Worm (Caenorhabditis elegans): ENCODE measurements around the gene Y53C12A.7.

Gene Y53C12A.7

ce11 chrII:9746069-9746468 is 45.7 kb downstream of the Y53C12A.7 start, which contains the start of the genes Y53C12B.1 and nos-3 (continued):
- TF ChIP-seq daf-12 (tag; optimal IDR thresholded peaks at IDR 0.05) (no peak), elt-1 (tag; optimal IDR thresholded peaks at IDR 0.05) (peak; percentile 54), nhr-76 (tag; optimal IDR thresholded peaks at IDR 0.05) (no peak), nhr-25 (tag; optimal IDR thresholded peaks at IDR 0.05) (peak; percentile 88), hmg-11 (tag; optimal IDR thresholded peaks at IDR 0.05) (peak; percentile 60)
